Fruit fly (Drosophila melanogaster) S2 (cell line): ENCODE results near the gene CG15167.

ENCODE experiments used
- CG8478 ChIP-seq: fragments of >200 bp; optimal IDR thresholded peaks from 2 replicates; lab custom pipeline; 2018
- CTCF ChIP-seq, 2 experiments: fragments of >200 bp; optimal IDR thresholded peaks; 2 replicates each; lab custom pipeline; 2018

Gene CG15167

dm6 chr2L:18724842-18725241 lies 15.3 kb upstream of the CG15167 start:
- TF ChIP-seq CG8478 (no peak), CTCF (optimal IDR thresholded peaks at IDR 0.05; lab: Kevin White, UChicago) (no peak)

- TF ChIP-seq CG8478 (no peak), CTCF (optimal IDR thresholded peaks at IDR 0.05; lab: Kevin White, UChicago) (no peak)
Observed at dm6 chr2L:18727986-18728385, 12.2 kb upstream of the CG15167 start.

- TF ChIP-seq CG8478 (no peak), CTCF (optimal IDR thresholded peaks at IDR 0.05; lab: Kevin White, UChicago) (no peak)
Observed at dm6 chr2L:18732291-18732690, 7.9 kb upstream of the CG15167 start, which contains the start of gene CG10348. TSS of gene CG10348 (minus strand) at chr2L:18732524.

dm6 chr2L:18732760-18733530 lies 7.2 kb upstream of the CG15167 start:
- no peak for TF ChIP-seq CG8478
- TF ChIP-seq CTCF (optimal IDR thresholded peaks at IDR 0.05; lab: Kevin White, UChicago): no peak

dm6 chr2L:18735553-18736167 lies 4.5 kb upstream of the CG15167 start:
- TF ChIP-seq CG8478 (no peak), CTCF (optimal IDR thresholded peaks at IDR 0.05; lab: Kevin White, UChicago) (no peak)

- no peak for TF ChIP-seq CG8478
- no peak for TF ChIP-seq CTCF (optimal IDR thresholded peaks at IDR 0.05; lab: Kevin White, UChicago)
Observed at dm6 chr2L:18737239-18737638, 2.9 kb upstream of the CG15167 start.

- TF ChIP-seq CTCF (optimal IDR thresholded peaks at IDR 0.05; lab: Kevin White, UChicago) (no peak), CG8478 (no peak)
Observed at dm6 chr2L:18742710-18743109, 2.6 kb downstream of the CG15167 start.

- TF ChIP-seq CG8478: no peak
- no peak for TF ChIP-seq CTCF (optimal IDR thresholded peaks at IDR 0.05; lab: Kevin White, UChicago)
Observed at dm6 chr2L:18743896-18744295, 3.7 kb downstream of the CG15167 start.

- TF ChIP-seq CG8478 (no peak), CTCF (optimal IDR thresholded peaks at IDR 0.05; lab: Kevin White, UChicago) (no peak)
Observed at dm6 chr2L:18745454-18745853, 5.3 kb downstream of the CG15167 start.

- TF ChIP-seq CG8478 (no peak), CTCF (optimal IDR thresholded peaks at IDR 0.05; lab: Kevin White, UChicago) (no peak)
Observed at dm6 chr2L:18746694-18747093, 6.5 kb downstream of the CG15167 start.

- TF ChIP-seq CG8478 (no peak), CTCF (optimal IDR thresholded peaks at IDR 0.05; lab: Kevin White, UChicago) (no peak)
Observed at dm6 chr2L:18751337-18751736, 11.2 kb downstream of the CG15167 start.

dm6 chr2L:18752038-18752437 lies 11.9 kb downstream of the CG15167 start:
- no peak for TF ChIP-seq CTCF (optimal IDR thresholded peaks at IDR 0.05; lab: Kevin White, UChicago)
- no peak for TF ChIP-seq CG8478

dm6 chr2L:18752823-18753222 lies 12.7 kb downstream of the CG15167 start:
- TF ChIP-seq CTCF (optimal IDR thresholded peaks at IDR 0.05; lab: Kevin White, UChicago): no peak
- TF ChIP-seq CG8478: no peak

dm6 chr2L:18753242-18753641 lies 13.1 kb downstream of the CG15167 start:
- no peak for TF ChIP-seq CG8478
- TF ChIP-seq CTCF (optimal IDR thresholded peaks at IDR 0.05; lab: Kevin White, UChicago): no peak

dm6 chr2L:18765760-18766159 lies 25.6 kb downstream of the CG15167 start:
- no peak for TF ChIP-seq CTCF (optimal IDR thresholded peaks at IDR 0.05; lab: Kevin White, UChicago)
- TF ChIP-seq CG8478: no peak

- no peak for TF ChIP-seq CTCF (optimal IDR thresholded peaks at IDR 0.05; lab: Kevin White, UChicago)
- TF ChIP-seq CG8478: no peak
Observed at dm6 chr2L:18767137-18767536, 27.0 kb downstream of the CG15167 start.

- no peak for TF ChIP-seq CG8478
- no peak for TF ChIP-seq CTCF (optimal IDR thresholded peaks at IDR 0.05; lab: Kevin White, UChicago)
Observed at dm6 chr2L:18767815-18768214, 27.7 kb downstream of the CG15167 start.
